Worm (Caenorhabditis elegans) whole organism, midembryonic: ENCODE data around the gene frpr-9.

Experiments used
- flt-1 ChIP-seq: fragments of 200-800 bp; sonication (Bioruptor generic); IDR thresholded peaks from 2 replicates; pipeline ENCODE4 v1.3.6; 2022; ENCODE audit warnings: missing genetic modification characterization, missing compliant biosample characterization
- ztf-23 ChIP-seq: fragments of 200-800 bp; sonication (Bioruptor generic); IDR thresholded peaks from 2 replicates; pipeline ENCODE4 v1.3.6; 2022; ENCODE audit warnings: missing genetic modification reagents, missing genetic modification characterization, missing compliant biosample characterization

ce11 chrV:10954334-10954733 is 37.6 kb upstream of the frpr-9 start, which contains the start of gene clec-221:
- TF ChIP-seq flt-1 (GFP tag; lab: Robert Waterston, UW) = no peak
- TF ChIP-seq ztf-23 = no peak
